Worm (Caenorhabditis elegans): ENCODE measurements around the gene lurp-1.

Gene lurp-1

DNA sequence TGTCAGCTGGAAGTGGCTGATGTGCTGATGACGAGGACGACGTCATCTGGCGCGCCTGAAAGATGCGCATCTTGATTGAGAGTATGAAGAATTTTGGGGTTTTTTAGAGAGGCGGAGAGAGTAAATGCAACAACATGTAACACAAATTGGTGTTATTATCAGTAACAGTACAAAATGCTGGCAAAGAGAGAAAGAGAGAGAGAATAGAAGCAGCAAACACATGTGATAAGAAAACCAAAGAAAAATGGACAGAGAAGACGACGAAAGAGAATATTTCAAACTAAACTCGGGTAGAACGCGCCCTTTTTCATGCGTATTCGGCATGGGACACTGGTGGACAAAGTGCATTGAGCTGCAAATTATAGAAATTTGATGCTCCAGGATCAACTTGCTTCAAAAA lies 19.9 kb upstream of the lurp-1 start, which contains the start of gene M106.3:
Gene M106.3, minus strand, starts transcription at position 70 of the 400 bp plus-strand sequence.
- no peak for TF ChIP-seq cog-1 (tag; optimal IDR thresholded peaks at IDR 0.05)
- TF ChIP-seq tab-1 (GFP tag; IDR thresholded peaks at IDR 0.05) = no peak
- TF ChIP-seq ref-1 (GFP tag; conservative IDR thresholded peaks at IDR 0.05) = no peak
- TF ChIP-seq ztf-29 (GFP tag; IDR thresholded peaks at IDR 0.05) = no peak
- TF ChIP-seq ztf-23 (GFP tag; IDR thresholded peaks at IDR 0.05) = no peak
- TF ChIP-seq klf-2 (GFP tag; conservative IDR thresholded peaks at IDR 0.05) = no peak
- no peak for TF ChIP-seq flt-1 (GFP tag; IDR thresholded peaks at IDR 0.05)
- no peak for TF ChIP-seq med-1 (GFP tag; optimal IDR thresholded peaks at IDR 0.05; ENCODE audit: insufficient read depth)
- TF ChIP-seq T22C8.4 (GFP tag; IDR thresholded peaks at IDR 0.05) = no peak

- TF ChIP-seq med-1 (GFP tag; optimal IDR thresholded peaks at IDR 0.05; ENCODE audit: insufficient read depth) (no peak), klf-2 (GFP tag; conservative IDR thresholded peaks at IDR 0.05) (no peak), ztf-29 (GFP tag; IDR thresholded peaks at IDR 0.05) (no peak), flt-1 (GFP tag; IDR thresholded peaks at IDR 0.05) (no peak), tab-1 (GFP tag; IDR thresholded peaks at IDR 0.05) (no peak), ztf-23 (GFP tag; IDR thresholded peaks at IDR 0.05) (no peak), T22C8.4 (GFP tag; IDR thresholded peaks at IDR 0.05) (no peak), ref-1 (GFP tag; conservative IDR thresholded peaks at IDR 0.05) (no peak), cog-1 (tag; optimal IDR thresholded peaks at IDR 0.05) (no peak)
These were observed 19.4 kb upstream of the lurp-1 start for ce11 chrII:10861305-10861704.

ce11 chrII:10861723-10862486 lies 18.8 kb upstream of the lurp-1 start:
- TF ChIP-seq med-1 (GFP tag; optimal IDR thresholded peaks at IDR 0.05; ENCODE audit: insufficient read depth) (no peak), flt-1 (GFP tag; IDR thresholded peaks at IDR 0.05) (no peak), ztf-29 (GFP tag; IDR thresholded peaks at IDR 0.05) (no peak), T22C8.4 (GFP tag; IDR thresholded peaks at IDR 0.05) (no peak), ref-1 (GFP tag; conservative IDR thresholded peaks at IDR 0.05) (no peak), klf-2 (GFP tag; conservative IDR thresholded peaks at IDR 0.05) (no peak), cog-1 (tag; optimal IDR thresholded peaks at IDR 0.05) (no peak), ztf-23 (GFP tag; IDR thresholded peaks at IDR 0.05) (no peak), tab-1 (GFP tag; IDR thresholded peaks at IDR 0.05) (no peak)

DNA sequence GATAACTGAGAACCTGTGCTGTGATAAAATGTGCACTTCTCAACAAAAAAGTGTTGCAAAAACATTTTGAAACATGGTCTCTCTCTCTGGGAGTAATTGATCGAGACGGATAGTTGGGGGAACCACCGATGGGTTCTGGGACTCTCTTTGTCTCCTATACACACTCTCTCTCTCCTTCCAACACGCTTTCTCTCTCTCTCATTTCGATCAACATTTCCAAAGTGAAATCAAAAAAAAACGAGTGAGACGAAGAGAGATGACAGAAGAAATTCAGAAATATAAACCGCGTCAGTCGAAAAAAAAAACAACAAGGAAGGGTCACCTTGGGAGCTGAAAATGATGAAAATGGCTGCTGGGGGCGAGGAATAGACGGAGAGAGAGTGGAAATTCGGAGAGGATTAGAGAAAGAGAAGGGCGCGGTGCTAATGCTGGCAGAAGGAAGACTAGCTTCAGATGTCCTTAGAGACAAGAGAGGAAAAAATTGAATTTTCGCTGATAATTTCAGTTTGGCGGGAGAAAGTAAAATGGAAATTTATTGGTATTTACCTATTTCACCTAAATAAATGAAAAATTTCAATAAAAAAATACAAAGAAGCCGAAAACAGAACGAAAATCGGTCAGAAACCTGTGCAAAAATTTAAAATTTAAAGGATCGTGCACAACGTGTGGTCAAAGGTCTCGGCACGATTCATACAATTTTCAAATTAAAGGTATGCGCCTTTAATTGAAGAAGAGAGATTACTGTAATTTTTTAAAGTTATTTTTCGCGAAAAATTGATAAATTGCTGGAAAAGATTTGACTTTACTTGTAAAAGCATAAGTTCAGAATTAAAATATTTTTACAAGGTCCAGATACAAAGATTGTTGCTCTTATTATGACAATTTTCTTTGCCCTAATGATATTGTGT lies 17.7 kb upstream of the lurp-1 start:
- TF ChIP-seq med-1 (GFP tag; optimal IDR thresholded peaks at IDR 0.05; ENCODE audit: insufficient read depth) (no peak), ref-1 (GFP tag; conservative IDR thresholded peaks at IDR 0.05) (no peak), ztf-23 (GFP tag; IDR thresholded peaks at IDR 0.05) (no peak), T22C8.4 (GFP tag; IDR thresholded peaks at IDR 0.05) (no peak), ztf-29 (GFP tag; IDR thresholded peaks at IDR 0.05) (no peak), klf-2 (GFP tag; conservative IDR thresholded peaks at IDR 0.05) (no peak), cog-1 (tag; optimal IDR thresholded peaks at IDR 0.05) (no peak), tab-1 (GFP tag; IDR thresholded peaks at IDR 0.05) (no peak), flt-1 (GFP tag; IDR thresholded peaks at IDR 0.05) (no peak)

DNA sequence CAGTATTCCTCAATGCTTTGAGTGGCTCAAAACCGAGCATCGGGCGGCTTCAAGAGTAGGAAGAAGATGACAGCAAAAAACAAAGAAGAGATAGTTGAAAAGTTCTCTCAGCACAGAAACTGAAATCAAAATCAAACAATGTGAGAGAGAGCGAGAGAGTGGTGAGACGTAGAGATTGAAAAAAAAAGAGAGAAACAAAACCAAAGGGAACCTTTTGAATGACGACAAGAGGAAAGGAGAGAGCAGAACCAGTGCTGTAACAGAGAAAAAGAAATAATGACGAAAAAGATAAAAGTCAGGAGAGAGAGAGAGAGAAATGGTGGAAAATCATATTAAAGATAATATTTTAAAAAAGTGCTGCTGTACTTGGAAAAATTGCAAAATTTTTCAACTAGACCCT lies 13.5 kb upstream of the lurp-1 start:
- TF ChIP-seq flt-1 (GFP tag; IDR thresholded peaks at IDR 0.05) = no peak
- TF ChIP-seq tab-1 (GFP tag; IDR thresholded peaks at IDR 0.05) = no peak
- no peak for TF ChIP-seq med-1 (GFP tag; optimal IDR thresholded peaks at IDR 0.05; ENCODE audit: insufficient read depth)
- no peak for TF ChIP-seq ztf-29 (GFP tag; IDR thresholded peaks at IDR 0.05)
- no peak for TF ChIP-seq ref-1 (GFP tag; conservative IDR thresholded peaks at IDR 0.05)
- TF ChIP-seq klf-2 (GFP tag; conservative IDR thresholded peaks at IDR 0.05) = no peak
- TF ChIP-seq ztf-23 (GFP tag; IDR thresholded peaks at IDR 0.05) = no peak
- TF ChIP-seq cog-1 (tag; optimal IDR thresholded peaks at IDR 0.05) = no peak
- no peak for TF ChIP-seq T22C8.4 (GFP tag; IDR thresholded peaks at IDR 0.05)

DNA sequence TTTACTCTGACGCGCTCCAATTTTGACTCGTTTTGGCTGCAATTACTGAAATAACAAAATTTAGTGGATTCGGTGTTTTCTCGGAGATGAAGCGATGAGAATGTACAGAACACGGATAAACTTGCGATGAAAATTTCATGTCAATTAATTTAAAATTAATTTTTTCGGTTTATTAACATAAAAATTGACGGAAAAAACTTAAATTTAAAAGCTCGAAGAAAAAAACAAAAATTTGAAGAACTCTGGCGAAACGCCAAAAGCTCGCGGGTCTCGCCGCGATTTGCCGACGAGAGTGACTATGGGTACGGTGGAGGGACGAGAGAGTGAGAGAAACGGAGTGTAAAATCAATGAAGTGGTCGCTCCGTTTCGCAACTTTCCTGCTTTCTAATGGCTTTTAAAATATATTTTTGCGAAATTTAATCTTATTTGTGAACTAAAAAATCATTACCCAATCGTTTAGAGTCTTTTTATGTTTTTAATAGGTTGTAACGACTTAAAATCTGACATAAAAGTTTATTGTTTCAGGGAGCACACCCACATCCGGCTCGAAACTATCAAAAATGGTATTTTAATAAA lies 12.0 kb upstream of the lurp-1 start, which contains the start of the genes gmps-1 and cap-2:
Gene gmps-1, minus strand, starts transcription at position 51 of the 577 bp plus-strand sequence.
Gene cap-2, plus strand, starts transcription at position 527 of the 577 bp plus-strand sequence.
- TF ChIP-seq klf-2 (GFP tag; conservative IDR thresholded peaks at IDR 0.05) (no peak), cog-1 (tag; optimal IDR thresholded peaks at IDR 0.05) (peak; percentile 64), ztf-29 (GFP tag; IDR thresholded peaks at IDR 0.05) (no peak), flt-1 (GFP tag; IDR thresholded peaks at IDR 0.05) (peak; percentile 76), T22C8.4 (GFP tag; IDR thresholded peaks at IDR 0.05) (peak; percentile 86), ref-1 (GFP tag; conservative IDR thresholded peaks at IDR 0.05) (no peak), tab-1 (GFP tag; IDR thresholded peaks at IDR 0.05) (no peak), med-1 (GFP tag; optimal IDR thresholded peaks at IDR 0.05; ENCODE audit: insufficient read depth) (no peak), ztf-23 (GFP tag; IDR thresholded peaks at IDR 0.05) (peak; percentile 59; the same call in 1 of the 2 replicates)

DNA sequence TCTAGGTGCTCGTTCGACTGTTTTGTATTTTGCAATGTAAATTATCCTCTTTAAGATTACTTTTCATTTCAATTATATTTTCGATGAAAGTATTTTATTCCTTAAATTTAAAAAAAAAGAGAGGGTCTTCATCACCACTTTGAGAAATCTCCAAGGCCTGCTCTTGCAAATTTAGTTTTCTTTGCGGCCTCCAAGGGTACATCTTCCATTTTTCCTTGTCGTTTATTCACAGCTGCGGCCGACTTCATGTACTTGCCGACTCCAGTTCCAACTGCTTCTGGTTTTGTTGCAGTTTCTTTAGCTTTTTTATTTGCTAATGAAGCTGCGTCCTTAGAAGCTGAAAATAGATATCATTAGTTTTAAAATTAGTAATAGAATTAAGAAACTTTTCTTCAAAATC lies 10.0 kb upstream of the lurp-1 start:
- no peak for TF ChIP-seq T22C8.4 (GFP tag; IDR thresholded peaks at IDR 0.05)
- no peak for TF ChIP-seq tab-1 (GFP tag; IDR thresholded peaks at IDR 0.05)
- TF ChIP-seq med-1 (GFP tag; optimal IDR thresholded peaks at IDR 0.05; ENCODE audit: insufficient read depth) = no peak
- no peak for TF ChIP-seq flt-1 (GFP tag; IDR thresholded peaks at IDR 0.05)
- no peak for TF ChIP-seq ztf-29 (GFP tag; IDR thresholded peaks at IDR 0.05)
- no peak for TF ChIP-seq ref-1 (GFP tag; conservative IDR thresholded peaks at IDR 0.05)
- TF ChIP-seq cog-1 (tag; optimal IDR thresholded peaks at IDR 0.05) = no peak

DNA sequence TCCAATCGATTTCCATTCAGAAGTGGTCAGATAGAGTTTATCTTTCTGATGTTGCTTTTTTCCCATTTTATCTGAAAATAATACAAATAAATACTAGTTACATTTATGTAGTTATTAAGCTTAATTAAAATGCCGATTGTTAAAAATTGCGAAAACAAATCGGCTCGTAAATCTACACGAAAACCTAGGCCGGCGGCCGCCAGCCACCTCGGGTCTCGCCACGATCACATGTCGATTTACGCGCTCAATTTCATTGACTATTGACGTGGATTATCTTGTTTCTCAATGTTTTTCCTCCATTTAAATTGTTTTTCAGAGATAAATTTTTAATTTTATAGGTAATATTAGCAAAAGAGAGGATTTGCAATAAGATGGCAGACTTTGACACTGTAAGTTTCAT lies 8.2 kb upstream of the lurp-1 start, which contains the start of the genes cyn-4 and copz-1:
Gene cyn-4, minus strand, starts transcription at position 71 of the 400 bp plus-strand sequence.
Gene copz-1, plus strand, starts transcription at position 339 of the 400 bp plus-strand sequence.
- no peak for TF ChIP-seq T22C8.4 (GFP tag; IDR thresholded peaks at IDR 0.05)
- TF ChIP-seq flt-1 (GFP tag; IDR thresholded peaks at IDR 0.05) = 0 out of 2 replicates have a peak, but pooled peaks have one; percentile 46
- TF ChIP-seq med-1 (GFP tag; optimal IDR thresholded peaks at IDR 0.05; ENCODE audit: insufficient read depth) = no peak
- peak; percentile 67 for TF ChIP-seq ztf-23 (GFP tag; IDR thresholded peaks at IDR 0.05)
- 0 out of 2 replicates have a peak, but pooled peaks have one; percentile 29 for TF ChIP-seq tab-1 (GFP tag; IDR thresholded peaks at IDR 0.05)
- TF ChIP-seq klf-2 (GFP tag; conservative IDR thresholded peaks at IDR 0.05) = 0 out of 2 replicates have a peak, but pooled peaks have one; percentile 42
- TF ChIP-seq ztf-29 (GFP tag; IDR thresholded peaks at IDR 0.05) = no peak
- TF ChIP-seq cog-1 (tag; optimal IDR thresholded peaks at IDR 0.05) = peak; percentile 80
- no peak for TF ChIP-seq ref-1 (GFP tag; conservative IDR thresholded peaks at IDR 0.05)
